Worm (Caenorhabditis elegans): ENCODE results near the gene C33G3.6.

- no peak for TF ChIP-seq ztf-11 (tag; optimal IDR thresholded peaks at IDR 0.05)
- TF ChIP-seq sea-2 (GFP tag; optimal IDR thresholded peaks at IDR 0.05), result no peak
- no peak for TF ChIP-seq snpc-4 (tag; optimal IDR thresholded peaks at IDR 0.05)
- no peak for TF ChIP-seq pqm-1 (tag; optimal IDR thresholded peaks at IDR 0.05)
- no peak for TF ChIP-seq skn-1 (tag; optimal IDR thresholded peaks at IDR 0.05)
- TF ChIP-seq unc-62 (GFP tag; optimal IDR thresholded peaks at IDR 0.05), result no peak
- no peak for TF ChIP-seq unc-39 (tag; optimal IDR thresholded peaks at IDR 0.05)
- TF ChIP-seq ama-1 (optimal IDR thresholded peaks at IDR 0.05), result no peak
- no peak for TF ChIP-seq nhr-28 (tag; optimal IDR thresholded peaks at IDR 0.05)
- TF ChIP-seq nhr-237 (tag; optimal IDR thresholded peaks at IDR 0.05), result no peak
- no peak for TF ChIP-seq aly-2 (tag; optimal IDR thresholded peaks at IDR 0.05)
- no peak for TF ChIP-seq daf-12 (tag; optimal IDR thresholded peaks at IDR 0.05)
Measured at ce11 chrX:14056527-14056926, 27.6 kb downstream of the C33G3.6 start.
